Fruit fly (Drosophila melanogaster): Measurements from ENCODE around the gene Gs1.

The Gs1 gene

dm6 chr2L:107476-108436 lies 24.1 kb upstream of the Gs1 start:
- TF ChIP-seq Rel (GFP tag; optimal IDR thresholded peaks at IDR 0.05) (no peak), Rel (tag; optimal IDR thresholded peaks at IDR 0.05) (peak; percentile 53), HLH106 (tag; optimal IDR thresholded peaks at IDR 0.05) (no peak), woc (GFP tag; optimal IDR thresholded peaks at IDR 0.05) (peak; percentile 50), foxo (GFP tag; optimal IDR thresholded peaks at IDR 0.05) (peak in 1 of 2 experiments; percentile 9), Myc (optimal IDR thresholded peaks at IDR 0.05) (peak; percentile 8), br (GFP tag; optimal IDR thresholded peaks at IDR 0.05) (no peak), h (GFP tag; optimal IDR thresholded peaks at IDR 0.05) (peak; percentile 10), Sp1 (GFP tag; optimal IDR thresholded peaks at IDR 0.05) (peak; percentile 42), rgr (GFP tag; optimal IDR thresholded peaks at IDR 0.05) (no peak), dl (GFP tag; optimal IDR thresholded peaks at IDR 0.05; ENCODE audit: insufficient read depth in 1 of 2, partially characterized antibody in 2 of 2) (peak; percentile 68 to 76), Dif (GFP tag; optimal IDR thresholded peaks at IDR 0.05; ENCODE audit: partially characterized antibody) (peak; percentile 54)

DNA sequence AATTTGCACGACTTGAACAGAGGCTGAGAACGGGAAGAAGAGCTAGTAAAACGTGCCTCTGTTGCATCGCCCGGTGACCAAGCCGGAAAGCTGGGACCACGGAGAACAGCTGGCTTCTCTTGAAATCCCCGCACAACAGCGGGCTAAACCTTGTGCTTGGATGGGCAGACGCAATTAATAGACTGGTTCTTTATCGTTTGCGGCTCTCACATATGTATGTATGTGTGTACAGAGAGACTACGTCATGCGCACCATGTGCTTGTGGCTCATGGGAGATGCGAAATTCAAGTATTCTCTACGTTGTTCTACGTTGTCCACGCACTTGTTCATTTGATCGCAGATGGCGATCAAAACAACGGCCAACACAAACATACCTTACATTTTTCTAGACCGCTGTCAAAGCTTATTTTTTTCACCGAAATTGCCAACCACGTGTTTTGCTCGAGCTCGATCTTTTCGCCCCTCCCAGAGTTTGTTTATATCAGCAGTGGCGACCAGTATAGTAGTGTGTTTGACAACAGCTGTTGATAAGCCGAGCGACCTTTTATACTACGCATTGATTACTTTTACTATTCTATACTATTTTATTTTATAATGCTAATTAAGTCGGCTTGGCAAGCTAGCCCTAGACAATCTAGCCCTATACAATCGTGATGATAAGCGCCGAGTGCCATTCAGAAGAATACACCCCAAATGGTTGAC lies 22.6 kb upstream of the Gs1 start:
- peak in 1 of 2 experiments; percentile 44 for TF ChIP-seq dl (GFP tag; optimal IDR thresholded peaks at IDR 0.05; ENCODE audit: insufficient read depth in 1 of 2, partially characterized antibody in 2 of 2)
- TF ChIP-seq CG9705 (GFP tag; optimal IDR thresholded peaks at IDR 0.05): no peak
- no peak for TF ChIP-seq Rel (GFP tag; optimal IDR thresholded peaks at IDR 0.05)
- TF ChIP-seq Rel (tag; optimal IDR thresholded peaks at IDR 0.05): peak; percentile 62

dm6 chr2L:110046-110445 lies 21.8 kb upstream of the Gs1 start:
- TF ChIP-seq HLH106 (tag; optimal IDR thresholded peaks at IDR 0.05) (no peak), brk (GFP tag; optimal IDR thresholded peaks at IDR 0.05) (no peak), Vsx2 (GFP tag; optimal IDR thresholded peaks at IDR 0.05; ENCODE audit: partially characterized antibody) (no peak), dsf (GFP tag; optimal IDR thresholded peaks at IDR 0.05; ENCODE audit: borderline replicate concordance) (no peak), OdsH (GFP tag; optimal IDR thresholded peaks at IDR 0.05) (no peak), GATAd (GFP tag; optimal IDR thresholded peaks at IDR 0.05) (no peak), usp (GFP tag; optimal IDR thresholded peaks at IDR 0.05) (no peak)

dm6 chr2L:114429-114828 lies 17.4 kb upstream of the Gs1 start, which contains the start of gene ND-15:
ND-15 (plus strand) TSS chr2L:114726.
- TF ChIP-seq Hnf4 (GFP tag; optimal IDR thresholded peaks at IDR 0.05) (peak; percentile 12), Rel (GFP tag; optimal IDR thresholded peaks at IDR 0.05) (no peak), Rel (tag; optimal IDR thresholded peaks at IDR 0.05) (peak; percentile 2), dmrt93B (GFP tag; optimal IDR thresholded peaks at IDR 0.05) (no peak)

- TF ChIP-seq N (GFP tag; optimal IDR thresholded peaks at IDR 0.05) (no peak), Dfd (GFP tag; optimal IDR thresholded peaks at IDR 0.05) (peak; percentile 63), Hr83 (GFP tag; optimal IDR thresholded peaks at IDR 0.05; ENCODE audit: poor library complexity, severe bottlenecking) (no peak)
Observed at dm6 chr2L:116388-116787, 15.5 kb upstream of the Gs1 start, which contains the start of gene CG13694. CG13694 (minus strand) TSS chr2L:116488.

- TF ChIP-seq sv (GFP tag; optimal IDR thresholded peaks at IDR 0.05) (peak; percentile 1), jim (GFP tag; optimal IDR thresholded peaks at IDR 0.05) (no peak)
Observed at dm6 chr2L:117750-118149, 14.1 kb upstream of the Gs1 start.

All from whole organism, wandering third instar larva.